Worm (Caenorhabditis elegans) whole organism, L2 larva: ENCODE measurements around the gene dmd-6.

Source experiments
- C34F6.9 ChIP-seq: fragments of 150-350 bp; optimal IDR thresholded peaks from 2 replicates; lab custom pipeline; 2014; ENCODE audit warnings: missing biosample characterization, missing genetic modification characterization
- F13H6.1 ChIP-seq: sonication (generic microtip); optimal IDR thresholded peaks from 2 replicates; lab custom pipeline; 2016; ENCODE audit warnings: missing genetic modification characterization, missing compliant biosample characterization
- R02D3.7 ChIP-seq: fragments of 150-350 bp; optimal IDR thresholded peaks from 2 replicates; lab custom pipeline; 2014; ENCODE audit warnings: missing biosample characterization, missing genetic modification characterization
- Y55F3AM.14 ChIP-seq: fragments of 200-800 bp; sonication (Bioruptor generic); optimal IDR thresholded peaks from 2 replicates; lab custom pipeline; 2018; ENCODE audit warnings: mild to moderate bottlenecking, missing genetic modification characterization, missing compliant biosample characterization
- alr-1 ChIP-seq: fragments of 150-350 bp; optimal IDR thresholded peaks from 2 replicates; lab custom pipeline; 2014; ENCODE audit warnings: missing biosample characterization, missing genetic modification characterization
- aly-2 ChIP-seq: fragments of 150-350 bp; optimal IDR thresholded peaks from 2 replicates; lab custom pipeline; 2014; ENCODE audit warnings: missing biosample characterization, missing genetic modification characterization
- ama-1 ChIP-seq: fragments of 150-350 bp; optimal IDR thresholded peaks from 2 replicates; lab custom pipeline; 2018; ENCODE audit warnings: inconsistent platforms
- blmp-1 ChIP-seq: sonication (generic microtip); optimal IDR thresholded peaks from 2 replicates; lab custom pipeline; 2017; ENCODE audit warnings: missing genetic modification characterization, mild to moderate bottlenecking, missing compliant biosample characterization, antibody characterized with exemption, moderate library complexity; ENCODE audit not compliant: insufficient read depth
- ceh-16 ChIP-seq: fragments of 150-350 bp; optimal IDR thresholded peaks from 2 replicates; lab custom pipeline; 2014; ENCODE audit warnings: missing biosample characterization, missing genetic modification characterization
- ceh-82 ChIP-seq: fragments of 150-350 bp; optimal IDR thresholded peaks from 2 replicates; lab custom pipeline; 2014; ENCODE audit warnings: missing biosample characterization, missing genetic modification characterization
- crh-2 ChIP-seq: sonication (generic microtip); optimal IDR thresholded peaks from 2 replicates; lab custom pipeline; 2017; ENCODE audit warnings: missing biosample characterization, missing genetic modification characterization
- dmd-4 ChIP-seq: sonication (generic microtip); optimal IDR thresholded peaks from 2 replicates; lab custom pipeline; 2017; ENCODE audit warnings: missing biosample characterization, missing genetic modification characterization
- elt-1 ChIP-seq: fragments of 150-350 bp; optimal IDR thresholded peaks from 2 replicates; lab custom pipeline; 2014; ENCODE audit warnings: missing biosample characterization, missing genetic modification characterization
- fos-1 ChIP-seq: fragments of 150-350 bp; optimal IDR thresholded peaks from 2 replicates; lab custom pipeline; 2014; ENCODE audit warnings: missing biosample characterization, missing genetic modification characterization
- gmeb-1 ChIP-seq: fragments of 150-350 bp; optimal IDR thresholded peaks from 2 replicates; lab custom pipeline; 2014; ENCODE audit warnings: missing biosample characterization, missing genetic modification characterization
- lin-13 ChIP-seq: fragments of 150-350 bp; optimal IDR thresholded peaks from 2 replicates; lab custom pipeline; 2014; ENCODE audit warnings: missing biosample characterization, missing genetic modification reagents, missing genetic modification characterization
- lsy-2 ChIP-seq, 2 experiments: fragments of 150-350 bp in 1 of 2; sonication (generic microtip) in 1 of 2; optimal IDR thresholded peaks; 2 replicates each; lab custom pipeline; 2014 to 2017; ENCODE audit warnings: missing biosample characterization in 2 of 2, missing genetic modification characterization in 2 of 2
- mbf-1 ChIP-seq: sonication (generic microtip); optimal IDR thresholded peaks from 2 replicates; lab custom pipeline; 2017; ENCODE audit warnings: missing biosample characterization, missing genetic modification characterization
- mdl-1 ChIP-seq, 2 experiments: fragments of 150-350 bp in 1 of 2; sonication (generic microtip) in 1 of 2; optimal IDR thresholded peaks; 2 replicates each; lab custom pipeline; 2017; ENCODE audit warnings: missing biosample characterization in 2 of 2, missing genetic modification characterization in 2 of 2
- nhr-11 ChIP-seq: fragments of 150-350 bp; optimal IDR thresholded peaks from 2 replicates; lab custom pipeline; 2014; ENCODE audit warnings: missing biosample characterization, missing genetic modification characterization
- nhr-129 ChIP-seq: fragments of 150-350 bp; optimal IDR thresholded peaks from 2 replicates; lab custom pipeline; 2014; ENCODE audit warnings: missing biosample characterization, missing genetic modification characterization
- nhr-21 ChIP-seq: fragments of 150-350 bp; optimal IDR thresholded peaks from 2 replicates; lab custom pipeline; 2014; ENCODE audit warnings: missing biosample characterization, missing genetic modification characterization
- nhr-237 ChIP-seq: fragments of 150-350 bp; optimal IDR thresholded peaks from 2 replicates; lab custom pipeline; 2014; ENCODE audit warnings: missing biosample characterization, missing genetic modification characterization
- nhr-25 ChIP-seq: fragments of 150-350 bp; sonication (generic microtip); optimal IDR thresholded peaks from 3 replicates; lab custom pipeline; 2014; ENCODE audit warnings: missing biosample characterization, missing genetic modification characterization
- nhr-6 ChIP-seq: fragments of 150-350 bp; optimal IDR thresholded peaks from 2 replicates; lab custom pipeline; 2014; ENCODE audit warnings: missing biosample characterization, missing genetic modification characterization
- nhr-77 ChIP-seq: fragments of 150-350 bp; optimal IDR thresholded peaks from 2 replicates; lab custom pipeline; 2014; ENCODE audit warnings: missing biosample characterization, missing genetic modification characterization
- sem-4 ChIP-seq: fragments of 150-350 bp; optimal IDR thresholded peaks from 2 replicates; lab custom pipeline; 2014; ENCODE audit warnings: missing biosample characterization, missing genetic modification reagents, missing genetic modification characterization
- skn-1 ChIP-seq: sonication (generic microtip); optimal IDR thresholded peaks from 2 replicates; lab custom pipeline; 2017; ENCODE audit warnings: missing biosample characterization, missing genetic modification characterization
- sma-3 ChIP-seq: sonication (generic microtip); optimal IDR thresholded peaks from 2 replicates; lab custom pipeline; 2016; ENCODE audit warnings: missing genetic modification reagents, missing genetic modification characterization, missing compliant biosample characterization
- sma-9 ChIP-seq, 2 experiments: fragments of 150-350 bp in 1 of 2; sonication (generic microtip) in 1 of 2; optimal IDR thresholded peaks; 2 replicates each; lab custom pipeline; 2014 to 2016; ENCODE audit warnings: missing genetic modification characterization in 2 of 2, mild to moderate bottlenecking in 1 of 2, missing biosample characterization in 1 of 2, missing compliant biosample characterization in 1 of 2, missing genetic modification reagents in 1 of 2, moderate library complexity in 1 of 2
- unc-39 ChIP-seq: fragments of 150-350 bp; optimal IDR thresholded peaks from 2 replicates; lab custom pipeline; 2014; ENCODE audit warnings: missing biosample characterization, missing genetic modification characterization
- unc-55 ChIP-seq: fragments of 150-350 bp; sonication (generic microtip); optimal IDR thresholded peaks from 3 replicates; lab custom pipeline; 2014; ENCODE audit warnings: missing biosample characterization, missing genetic modification reagents, missing genetic modification characterization
- unc-62 ChIP-seq: fragments of 150-350 bp; optimal IDR thresholded peaks from 2 replicates; lab custom pipeline; 2014; ENCODE audit warnings: missing biosample characterization, missing genetic modification reagents, missing genetic modification characterization
- zag-1 ChIP-seq: fragments of 150-350 bp; optimal IDR thresholded peaks from 2 replicates; lab custom pipeline; 2014; ENCODE audit warnings: missing biosample characterization, missing genetic modification characterization
- ztf-1 ChIP-seq: fragments of 200-800 bp; sonication (Bioruptor generic); conservative IDR thresholded peaks from 2 replicates; pipeline ENCODE4 v1.3.6; 2022; ENCODE audit warnings: missing genetic modification characterization, missing compliant biosample characterization
- ztf-4 ChIP-seq: fragments of 150-350 bp; optimal IDR thresholded peaks from 2 replicates; lab custom pipeline; 2014; ENCODE audit warnings: missing biosample characterization, missing genetic modification characterization

The dmd-6 gene

DNA sequence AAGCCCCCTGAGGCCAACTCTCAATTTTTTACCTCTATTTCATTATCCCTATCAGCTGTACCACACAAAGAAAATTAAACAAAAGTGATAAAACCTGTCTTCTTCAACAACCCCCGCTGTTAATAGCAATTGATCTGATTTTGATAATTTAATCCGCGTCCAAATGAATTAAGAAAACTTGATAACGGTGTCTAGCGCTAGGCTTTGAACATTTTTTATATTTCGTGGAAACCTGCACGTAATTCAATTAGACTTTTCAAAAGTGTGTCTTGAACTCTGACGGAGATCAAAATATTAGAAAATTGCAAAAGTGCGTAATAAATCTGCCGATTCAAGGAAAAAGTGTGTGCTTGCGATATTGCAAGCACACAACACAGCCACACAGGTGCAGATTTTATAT is 3.0 kb upstream of the dmd-6 start:
- TF ChIP-seq lsy-2 (tag; optimal IDR thresholded peaks at IDR 0.05; lab: Kevin White, UChicago) = peak in 1 of 2 experiments; percentile 21
- peak; percentile 79 for TF ChIP-seq nhr-21 (tag; lab: Kevin White, UChicago)
- TF ChIP-seq blmp-1 (tag; lab: Kevin White, UChicago) = no peak
- no peak for TF ChIP-seq nhr-237 (tag; lab: Kevin White, UChicago)
- TF ChIP-seq sma-9 (GFP tag; optimal IDR thresholded peaks at IDR 0.05; lab: Kevin White, UChicago) = peak; percentile 19
- no peak for TF ChIP-seq sma-9 (tag; optimal IDR thresholded peaks at IDR 0.05; lab: Kevin White, UChicago)
- TF ChIP-seq, all 48 proteins: peak for 3

DNA sequence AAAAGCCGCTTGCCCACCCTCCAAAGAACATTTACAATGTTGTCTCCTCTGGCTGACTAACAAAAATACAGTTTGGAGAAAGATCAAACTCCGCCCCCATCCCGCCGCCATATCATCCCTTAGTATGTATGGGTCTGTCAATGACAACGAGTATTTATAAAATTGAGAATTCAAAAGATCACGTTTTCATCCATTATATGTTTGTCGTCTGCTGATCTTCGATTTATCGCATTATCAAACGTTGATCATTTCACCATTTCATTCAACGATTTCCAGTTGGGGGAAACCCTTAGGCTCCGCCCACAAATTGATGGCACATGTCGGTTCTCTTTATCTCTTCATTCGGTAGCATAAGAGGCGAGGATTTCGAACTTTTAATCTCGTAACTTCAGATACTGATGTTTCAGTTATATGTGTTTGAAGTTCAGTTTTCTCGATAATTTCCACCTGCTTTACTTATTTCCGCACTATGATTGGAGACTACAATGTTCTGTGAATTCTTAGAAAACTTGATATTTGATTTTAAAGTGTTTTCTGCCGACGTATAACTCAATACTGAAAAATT is 2.1 kb upstream of the dmd-6 start:
- TF ChIP-seq blmp-1 (tag; lab: Kevin White, UChicago) = peak; percentile 69
- TF ChIP-seq alr-1 (tag; lab: Kevin White, UChicago) = no peak
- peak; percentile 75 for TF ChIP-seq nhr-129 (tag; lab: Kevin White, UChicago)
- no peak for TF ChIP-seq nhr-77 (tag; lab: Kevin White, UChicago)
- TF ChIP-seq sma-9 (GFP tag; optimal IDR thresholded peaks at IDR 0.05; lab: Kevin White, UChicago) = peak; percentile 94
- no peak for TF ChIP-seq sma-9 (tag; optimal IDR thresholded peaks at IDR 0.05; lab: Kevin White, UChicago)
- TF ChIP-seq gmeb-1 = peak; percentile 34
- TF ChIP-seq Y55F3AM.14 (GFP tag; lab: Kevin White, UChicago) = peak; percentile 51
- no peak for TF ChIP-seq unc-55
- TF ChIP-seq dmd-4 = no peak
- peak; percentile 92 for TF ChIP-seq nhr-21 (tag; lab: Kevin White, UChicago)
- TF ChIP-seq nhr-6 (tag; lab: Kevin White, UChicago) = peak; percentile 44
- no peak for TF ChIP-seq unc-62 (GFP tag; lab: Kevin White, UChicago)
- peak; percentile 35 for TF ChIP-seq ztf-4 (tag; lab: Kevin White, UChicago)
- TF ChIP-seq lsy-2 (tag; optimal IDR thresholded peaks at IDR 0.05; lab: Kevin White, UChicago) = peak in 1 of 2 experiments; percentile 34
- TF ChIP-seq nhr-25 = peak; percentile 80
- TF ChIP-seq fos-1 (tag; lab: Kevin White, UChicago) = peak; percentile 13
- TF ChIP-seq elt-1 (tag; lab: Kevin White, UChicago) = no peak
- TF ChIP-seq mdl-1 (tag; optimal IDR thresholded peaks at IDR 0.05; lab: Kevin White, UChicago) = peak; percentile 31 to 32
- TF ChIP-seq R02D3.7 (tag; lab: Kevin White, UChicago) = no peak
- no peak for TF ChIP-seq aly-2 (tag; lab: Kevin White, UChicago)
- TF ChIP-seq sem-4 = no peak
- no peak for TF ChIP-seq nhr-11 (tag; lab: Kevin White, UChicago)
- TF ChIP-seq ama-1 (lab: Kevin White, UChicago) = no peak
- TF ChIP-seq zag-1 (tag; lab: Kevin White, UChicago) = no peak
- peak; percentile 62 for TF ChIP-seq crh-2 (tag; lab: Kevin White, UChicago)
- TF ChIP-seq mbf-1 (tag; lab: Kevin White, UChicago) = no peak
- TF ChIP-seq ztf-1 = no peak
- peak; percentile 81 for TF ChIP-seq sma-3
- TF ChIP-seq F13H6.1 (tag; lab: Kevin White, UChicago) = no peak
- no peak for TF ChIP-seq unc-39 (tag; lab: Kevin White, UChicago)

DNA sequence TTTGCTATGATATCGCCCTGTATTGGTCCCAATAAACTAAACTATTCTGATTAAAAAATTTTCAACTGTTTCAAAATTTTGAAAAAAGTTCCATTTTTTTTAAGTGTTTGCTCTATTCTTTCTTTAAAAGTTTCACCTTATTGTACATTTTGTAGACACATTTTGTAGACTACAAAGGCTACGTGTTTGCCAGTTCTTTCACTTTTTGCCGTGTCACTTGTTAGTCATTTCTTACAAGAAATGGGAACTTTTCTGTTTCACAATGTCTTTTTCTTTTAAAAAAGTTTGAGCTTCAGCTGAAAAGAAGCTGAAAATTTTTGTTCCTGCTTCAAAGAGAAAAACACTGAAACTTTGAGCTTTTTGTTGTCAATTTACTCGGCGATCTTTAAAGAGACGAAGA is 656 bp downstream of the dmd-6 start:
- TF ChIP-seq nhr-21 (tag; lab: Kevin White, UChicago) (no peak), ceh-16 (tag; lab: Kevin White, UChicago) (no peak), unc-55 (peak; percentile 13), mbf-1 (tag; lab: Kevin White, UChicago) (no peak)
- TF ChIP-seq, all 48 proteins: peak for 1

DNA sequence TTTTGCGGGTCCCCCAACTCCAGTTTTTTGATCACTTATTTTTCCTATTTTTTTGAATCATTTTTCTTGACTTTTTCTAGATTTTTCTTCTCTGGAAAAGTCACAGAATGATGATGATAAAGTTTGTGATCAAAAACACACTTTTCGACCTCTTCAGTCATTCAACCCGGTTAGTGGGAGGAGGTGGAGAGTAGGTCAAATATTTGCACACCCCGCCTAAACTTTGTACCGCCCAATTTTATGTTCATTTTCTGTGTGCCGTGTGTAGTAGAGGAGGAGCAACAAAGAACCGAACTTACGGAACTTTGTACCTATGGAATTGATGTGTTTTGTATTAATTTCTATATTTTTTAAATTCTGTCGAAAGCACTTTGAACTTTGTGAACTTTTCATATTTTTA is 1.1 kb downstream of the dmd-6 start:
- TF ChIP-seq sma-9 (GFP tag; optimal IDR thresholded peaks at IDR 0.05; lab: Kevin White, UChicago) = peak; percentile 38
- TF ChIP-seq sma-9 (tag; optimal IDR thresholded peaks at IDR 0.05; lab: Kevin White, UChicago) = no peak
- TF ChIP-seq F13H6.1 (tag; lab: Kevin White, UChicago) = peak; percentile 44
- TF ChIP-seq skn-1 (tag; lab: Kevin White, UChicago) = no peak
- no peak for TF ChIP-seq nhr-77 (tag; lab: Kevin White, UChicago)
- peak; percentile 11 for TF ChIP-seq nhr-129 (tag; lab: Kevin White, UChicago)

DNA sequence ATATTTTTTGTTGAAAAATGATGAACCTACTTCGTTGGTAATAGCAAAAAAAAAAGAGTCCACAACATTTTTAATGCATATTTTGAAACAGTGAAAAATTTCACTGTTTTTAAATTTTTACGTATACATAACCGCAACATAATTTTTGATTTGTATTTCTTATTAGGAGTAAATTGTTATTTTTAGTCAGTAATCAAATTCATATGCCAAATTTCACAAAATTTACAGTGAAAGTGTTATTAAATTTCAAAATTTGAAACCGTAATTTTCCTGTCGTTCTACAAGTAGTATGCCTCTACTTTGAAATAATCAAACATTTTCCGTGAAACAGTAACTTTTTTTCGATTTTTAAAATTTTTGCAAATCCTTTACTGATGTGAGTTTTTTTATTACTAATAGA is 1.6 kb downstream of the dmd-6 start:
- no peak for TF ChIP-seq lin-13 (GFP tag; lab: Kevin White, UChicago)
- TF ChIP-seq C34F6.9 (tag; lab: Kevin White, UChicago) = no peak
- no peak for TF ChIP-seq sem-4
- no peak for TF ChIP-seq ceh-82
